Fruit fly (Drosophila melanogaster): ENCODE data around the gene S6k.

S6k gene

dm6 chr3L:5789663-5790062, 21.1 kb downstream of the S6k start (continued):
- TF ChIP-seq dpn (GFP tag; optimal IDR thresholded peaks at IDR 0.05) = peak; percentile 22 to 46
- no peak for TF ChIP-seq pum (GFP tag; optimal IDR thresholded peaks at IDR 0.05)
- no peak for TF ChIP-seq Drgx (GFP tag; IDR thresholded peaks at IDR 0.05)
- no peak for TF ChIP-seq CG17912 (GFP tag; optimal IDR thresholded peaks at IDR 0.05)
- TF ChIP-seq Dad (GFP tag; optimal IDR thresholded peaks at IDR 0.05) = peak; percentile 18
- no peak for TF ChIP-seq CG11695 (GFP tag; IDR thresholded peaks at IDR 0.05)
- TF ChIP-seq cato (GFP tag; optimal IDR thresholded peaks at IDR 0.05; ENCODE audit: borderline replicate concordance) = no peak
- no peak for TF ChIP-seq B-H1 (GFP tag; IDR thresholded peaks at IDR 0.05)
- no peak for TF ChIP-seq pita (GFP tag; optimal IDR thresholded peaks at IDR 0.05)
- no peak for TF ChIP-seq CG11456 (GFP tag; IDR thresholded peaks at IDR 0.05)
- no peak for TF ChIP-seq Kr (GFP tag; optimal IDR thresholded peaks at IDR 0.05)
- no peak for TF ChIP-seq CG6272 (GFP tag; IDR thresholded peaks at IDR 0.05)
- no peak for TF ChIP-seq Elba2 (GFP tag; optimal IDR thresholded peaks at IDR 0.05)
- TF ChIP-seq Meics (GFP tag; optimal IDR thresholded peaks at IDR 0.05) = no peak
- TF ChIP-seq Dip2 (GFP tag; IDR thresholded peaks at IDR 0.05) = no peak
- no peak for TF ChIP-seq Bgb (GFP tag; IDR thresholded peaks at IDR 0.05; ENCODE audit: partially characterized antibody)
- TF ChIP-seq CG9932 (GFP tag; IDR thresholded peaks at IDR 0.05) = no peak
- TF ChIP-seq fd96Cb (tag; optimal IDR thresholded peaks at IDR 0.05) = no peak
- no peak for TF ChIP-seq pb (GFP tag; optimal IDR thresholded peaks at IDR 0.05)
- TF ChIP-seq CG9727 (GFP tag; optimal IDR thresholded peaks at IDR 0.05) = no peak
- no peak for TF ChIP-seq caup (GFP tag; optimal IDR thresholded peaks at IDR 0.05; ENCODE audit: severe bottlenecking)
- TF ChIP-seq CG2678 (tag; optimal IDR thresholded peaks at IDR 0.05) = no peak
- TF ChIP-seq zfh2 (GFP tag; optimal IDR thresholded peaks at IDR 0.05) = peak; percentile 38
- peak; percentile 72 for TF ChIP-seq Fer1 (GFP tag; optimal IDR thresholded peaks at IDR 0.05)
- no peak for TF ChIP-seq Awh (GFP tag; IDR thresholded peaks at IDR 0.05)
- no peak for TF ChIP-seq peb (GFP tag; IDR thresholded peaks at IDR 0.05)
- no peak for TF ChIP-seq dati (GFP tag; IDR thresholded peaks at IDR 0.05)
- no peak for TF ChIP-seq Ravus (GFP tag; IDR thresholded peaks at IDR 0.05)
- peak; percentile 59 for TF ChIP-seq Dref (GFP tag; IDR thresholded peaks at IDR 0.05)
- no peak for TF ChIP-seq nerfin-1 (tag; optimal IDR thresholded peaks at IDR 0.05)
- no peak for TF ChIP-seq ftz-f1 (GFP tag; optimal IDR thresholded peaks at IDR 0.05)
- no peak for TF ChIP-seq CkIIα-i1 (GFP tag; IDR thresholded peaks at IDR 0.05)
- no peak for TF ChIP-seq CG9797 (GFP tag; optimal IDR thresholded peaks at IDR 0.05)
- no peak for TF ChIP-seq CG12942 (GFP tag; optimal IDR thresholded peaks at IDR 0.05)
- peak in 1 of 2 experiments; percentile 18 for TF ChIP-seq chif (GFP tag; optimal IDR thresholded peaks at IDR 0.05)
- TF ChIP-seq CTCF (GFP tag; optimal IDR thresholded peaks at IDR 0.05) = no peak
- TF ChIP-seq Hr39 (optimal IDR thresholded peaks at IDR 0.05) = no peak
- TF ChIP-seq CG18619 (GFP tag; optimal IDR thresholded peaks at IDR 0.05) = no peak
- TF ChIP-seq CG7839 (tag; optimal IDR thresholded peaks at IDR 0.05) = no peak
- TF ChIP-seq pnt (GFP tag; optimal IDR thresholded peaks at IDR 0.05) = no peak
- TF ChIP-seq gcm2 (GFP tag; optimal IDR thresholded peaks at IDR 0.05) = no peak
- TF ChIP-seq CG4360 (GFP tag; IDR thresholded peaks at IDR 0.05) = no peak

- no peak for TF ChIP-seq unc-4 (GFP tag; IDR thresholded peaks at IDR 0.05; ENCODE audit: partially characterized antibody)
- TF ChIP-seq CG12769 (tag; optimal IDR thresholded peaks at IDR 0.05) = peak; percentile 27
- 0 out of 4 replicates have a peak, but pooled peaks have one; percentile 8 for TF ChIP-seq chinmo (GFP tag; IDR thresholded peaks at IDR 0.05; ENCODE audit: partially characterized antibody)
- TF ChIP-seq CG13624 (GFP tag; optimal IDR thresholded peaks at IDR 0.05) = peak; percentile 31
- no peak for TF ChIP-seq CG30431 (GFP tag; optimal IDR thresholded peaks at IDR 0.05)
- TF ChIP-seq CG13894 (tag; optimal IDR thresholded peaks at IDR 0.05) = peak; percentile 90
Measured at dm6 chr3L:5788823-5789222, 21.9 kb downstream of the S6k start.

All from whole organism, embryonic.